Worm (Caenorhabditis elegans): ENCODE results near the gene nhr-130.
A peak's percentile ranks its signal among the peaks of the same experiment; 100 is the strongest.

The nhr-130 gene

ce11 chrV:483289-483795 lies at the start of gene nhr-130:
Gene nhr-130 (minus strand): TSS chrV:483339.
- TF ChIP-seq dve-1 (tag; optimal IDR thresholded peaks at IDR 0.05; ENCODE audit: insufficient read depth), result peak; percentile 65
- no peak for TF ChIP-seq arid-1 (GFP tag; conservative IDR thresholded peaks at IDR 0.05)
- peak; percentile 91 for TF ChIP-seq nhr-28 (tag; optimal IDR thresholded peaks at IDR 0.05)
- peak; percentile 81 for TF ChIP-seq pqm-1 (tag; optimal IDR thresholded peaks at IDR 0.05)
- TF ChIP-seq F44E2.7 (GFP tag; IDR thresholded peaks at IDR 0.05), result no peak
- no peak for TF ChIP-seq lin-15B (tag; optimal IDR thresholded peaks at IDR 0.05)
- no peak for TF ChIP-seq D1046.2 (GFP tag; IDR thresholded peaks at IDR 0.05)
- TF ChIP-seq dmd-6 (GFP tag; IDR thresholded peaks at IDR 0.05), result peak; percentile 57
- no peak for TF ChIP-seq F26F4.8 (GFP tag; conservative IDR thresholded peaks at IDR 0.05)
- TF ChIP-seq daf-16 (GFP tag; optimal IDR thresholded peaks at IDR 0.05), result no peak
- peak; percentile 86 for TF ChIP-seq daf-16 (tag; optimal IDR thresholded peaks at IDR 0.05)
- no peak for TF ChIP-seq nhr-25 (tag; optimal IDR thresholded peaks at IDR 0.05; ENCODE audit: borderline replicate concordance, insufficient read depth)
- no peak for TF ChIP-seq F49E8.2 (tag; optimal IDR thresholded peaks at IDR 0.05; ENCODE audit: borderline replicate concordance)
- TF ChIP-seq spr-1 (tag; optimal IDR thresholded peaks at IDR 0.05), result no peak
- TF ChIP-seq nhr-77 (tag; optimal IDR thresholded peaks at IDR 0.05), result peak; percentile 48
- peak; percentile 31 for TF ChIP-seq hlh-11 (tag; optimal IDR thresholded peaks at IDR 0.05)
- TF ChIP-seq aha-1 (tag), result peak; percentile 46
- peak; percentile 1 for TF ChIP-seq nhr-102 (tag; optimal IDR thresholded peaks at IDR 0.05)
- TF ChIP-seq php-3 (GFP tag; IDR thresholded peaks at IDR 0.05), result peak; percentile 80

- TF ChIP-seq lin-13 (GFP tag; optimal IDR thresholded peaks at IDR 0.05) (no peak), tra-1 (GFP tag; IDR thresholded peaks at IDR 0.05) (no peak), F44E2.7 (GFP tag; IDR thresholded peaks at IDR 0.05) (no peak), pqm-1 (tag; optimal IDR thresholded peaks at IDR 0.05) (peak; percentile 76), D1046.2 (GFP tag; IDR thresholded peaks at IDR 0.05) (no peak), ceh-20 (GFP tag; IDR thresholded peaks at IDR 0.05) (no peak), snpc-4 (tag; optimal IDR thresholded peaks at IDR 0.05) (no peak), F37D6.2 (tag; optimal IDR thresholded peaks at IDR 0.05) (no peak), hlh-30 (tag; optimal IDR thresholded peaks at IDR 0.05; ENCODE audit: insufficient read depth) (peak; percentile 79), Y105C5A.15 (GFP tag; IDR thresholded peaks at IDR 0.05) (no peak), daf-8 (GFP tag; IDR thresholded peaks at IDR 0.05) (no peak), lin-1 (GFP tag; IDR thresholded peaks at IDR 0.05) (peak; percentile 90), saeg-2 (GFP tag; IDR thresholded peaks at IDR 0.05) (no peak), fos-1 (tag; optimal IDR thresholded peaks at IDR 0.05) (no peak), dmd-6 (GFP tag; IDR thresholded peaks at IDR 0.05) (peak; percentile 97), ceh-82 (tag; optimal IDR thresholded peaks at IDR 0.05) (no peak), dmd-8 (GFP tag; IDR thresholded peaks at IDR 0.05) (no peak), ceh-32 (tag; optimal IDR thresholded peaks at IDR 0.05; ENCODE audit: poor library complexity) (no peak), R02D3.7 (tag; optimal IDR thresholded peaks at IDR 0.05) (no peak), nhr-48 (tag; optimal IDR thresholded peaks at IDR 0.05) (peak; percentile 94), snpc-1.2 (GFP tag; IDR thresholded peaks at IDR 0.05) (no peak), php-3 (GFP tag; IDR thresholded peaks at IDR 0.05) (no peak), mxl-2 (GFP tag; conservative IDR thresholded peaks at IDR 0.05) (no peak), skn-1 (tag; optimal IDR thresholded peaks at IDR 0.05) (no peak), lim-7 (GFP tag; IDR thresholded peaks at IDR 0.05) (no peak), unc-130 (GFP tag; optimal IDR thresholded peaks at IDR 0.05) (no peak), dve-1 (tag; optimal IDR thresholded peaks at IDR 0.05; ENCODE audit: insufficient read depth) (peak; percentile 94), dpl-1 (GFP tag; optimal IDR thresholded peaks at IDR 0.05) (peak; percentile 16), ceh-28 (tag; optimal IDR thresholded peaks at IDR 0.05) (no peak), aly-2 (tag; optimal IDR thresholded peaks at IDR 0.05) (no peak), mxl-3 (GFP tag; optimal IDR thresholded peaks at IDR 0.05) (peak; percentile 56), mes-2 (tag; optimal IDR thresholded peaks at IDR 0.05; ENCODE audit: poor library complexity, severe bottlenecking) (peak; percentile 76), ztf-7 (tag; optimal IDR thresholded peaks at IDR 0.05) (peak; percentile 77), zfp-3 (GFP tag; conservative IDR thresholded peaks at IDR 0.05) (no peak), zag-1 (tag; optimal IDR thresholded peaks at IDR 0.05) (no peak), madf-5 (GFP tag; IDR thresholded peaks at IDR 0.05) (no peak), lin-38 (GFP tag; IDR thresholded peaks at IDR 0.05) (no peak)
These were observed 48.9 kb upstream of the nhr-130 start, which contains the start of gene nhr-58 for ce11 chrV:532046-532445. Gene nhr-58 (plus strand): TSS chrV:532259.
